Worm (Caenorhabditis elegans) whole organism, dauer: ENCODE data around the gene F54B11.4.

ENCODE experiments used
- unc-62 ChIP-seq: sonication (generic microtip); optimal IDR thresholded peaks from 2 replicates; lab custom pipeline; 2017; ENCODE audit warnings: missing biosample characterization, missing genetic modification reagents, missing genetic modification characterization

F54B11.4 gene

ce11 chrX:13592367-13592766 lies at the start of gene F54B11.4:
F54B11.4 (plus strand) TSS chrX:13592667.
- TF ChIP-seq unc-62 (GFP tag; lab: Kevin White, UChicago), result no peak

ce11 chrX:13542757-13543156 lies 49.7 kb upstream of the F54B11.4 start:
- TF ChIP-seq unc-62 (GFP tag; lab: Kevin White, UChicago), result no peak

- TF ChIP-seq unc-62 (GFP tag; lab: Kevin White, UChicago), result no peak
These were observed 49.1 kb upstream of the F54B11.4 start for ce11 chrX:13543350-13543749.

ce11 chrX:13544544-13545021 lies 47.9 kb upstream of the F54B11.4 start:
- no peak for TF ChIP-seq unc-62 (GFP tag; lab: Kevin White, UChicago)

- TF ChIP-seq unc-62 (GFP tag; lab: Kevin White, UChicago), result no peak
These were observed 41.6 kb upstream of the F54B11.4 start, which contains the start of gene odr-1 for ce11 chrX:13550890-13551289. odr-1 (minus strand) TSS chrX:13550990.

- no peak for TF ChIP-seq unc-62 (GFP tag; lab: Kevin White, UChicago)
These were observed 37.4 kb upstream of the F54B11.4 start for ce11 chrX:13555098-13555497.

- no peak for TF ChIP-seq unc-62 (GFP tag; lab: Kevin White, UChicago)
These were observed 36.4 kb upstream of the F54B11.4 start, which contains the start of gene glb-20 for ce11 chrX:13556066-13556465. glb-20 (minus strand) TSS chrX:13556166.

- no peak for TF ChIP-seq unc-62 (GFP tag; lab: Kevin White, UChicago)
These were observed 33.8 kb upstream of the F54B11.4 start for ce11 chrX:13558667-13559066.

- no peak for TF ChIP-seq unc-62 (GFP tag; lab: Kevin White, UChicago)
These were observed 30.5 kb upstream of the F54B11.4 start for ce11 chrX:13561954-13562353.

- no peak for TF ChIP-seq unc-62 (GFP tag; lab: Kevin White, UChicago)
These were observed 26.0 kb upstream of the F54B11.4 start, which contains the start of gene R01E6.2 for ce11 chrX:13566436-13566835. R01E6.2 (minus strand) TSS chrX:13566536.

ce11 chrX:13569854-13570253 lies 22.6 kb upstream of the F54B11.4 start, which contains the start of gene R01E6.7:
R01E6.7 (minus strand) TSS chrX:13569954.
- no peak for TF ChIP-seq unc-62 (GFP tag; lab: Kevin White, UChicago)

- no peak for TF ChIP-seq unc-62 (GFP tag; lab: Kevin White, UChicago)
These were observed 18.4 kb upstream of the F54B11.4 start for ce11 chrX:13574029-13574428.

- no peak for TF ChIP-seq unc-62 (GFP tag; lab: Kevin White, UChicago)
These were observed 14.0 kb upstream of the F54B11.4 start, which contains the start of gene F54B11.11 for ce11 chrX:13578483-13578882. F54B11.11 (plus strand) TSS chrX:13578783.

ce11 chrX:13581820-13582219 lies 10.6 kb upstream of the F54B11.4 start, which contains the start of gene F54B11.10:
F54B11.10 (plus strand) TSS chrX:13582120.
- no peak for TF ChIP-seq unc-62 (GFP tag; lab: Kevin White, UChicago)

- no peak for TF ChIP-seq unc-62 (GFP tag; lab: Kevin White, UChicago)
These were observed 8.5 kb upstream of the F54B11.4 start for ce11 chrX:13583895-13584344.

- no peak for TF ChIP-seq unc-62 (GFP tag; lab: Kevin White, UChicago)
These were observed 7.6 kb upstream of the F54B11.4 start, which contains the start of gene unc-84 for ce11 chrX:13584725-13585371. unc-84 (plus strand) TSS chrX:13584775.

ce11 chrX:13589735-13590134 lies 2.7 kb upstream of the F54B11.4 start, which contains the start of gene col-9:
col-9 (plus strand) TSS chrX:13590035.
- no peak for TF ChIP-seq unc-62 (GFP tag; lab: Kevin White, UChicago)
